Worm (Caenorhabditis elegans) whole organism, L1 larva: ENCODE results near the gene col-181.

Experiments used
- Y116A8C.19 ChIP-seq: sonication (generic microtip); optimal IDR thresholded peaks from 2 replicates; lab custom pipeline; 2016; ENCODE audit warnings: missing compliant biosample characterization, missing genetic modification characterization, borderline replicate concordance
- aly-2 ChIP-seq: fragments of 150-350 bp; optimal IDR thresholded peaks from 2 replicates; lab custom pipeline; 2014; ENCODE audit warnings: missing biosample characterization, missing genetic modification characterization
- efl-3 ChIP-seq: fragments of 200-800 bp; sonication (Bioruptor generic); optimal IDR thresholded peaks from 2 replicates; lab custom pipeline; 2018; ENCODE audit warnings: mild to moderate bottlenecking, missing genetic modification characterization, missing compliant biosample characterization
- egl-27 ChIP-seq, 2 experiments: fragments of 150-350 bp in 1 of 2; sonication (generic microtip); optimal IDR thresholded peaks; 3 replicates each; lab custom pipeline; 2017 to 2018; ENCODE audit warnings: missing biosample characterization in 2 of 2, missing genetic modification characterization in 2 of 2, missing genetic modification reagents in 2 of 2
- lsy-2 ChIP-seq, 2 experiments: fragments of 150-350 bp; optimal IDR thresholded peaks; 2 replicates each; lab custom pipeline; 2014; ENCODE audit warnings: missing biosample characterization in 2 of 2, missing genetic modification characterization in 2 of 2
- nhr-77 ChIP-seq: fragments of 150-350 bp; optimal IDR thresholded peaks from 2 replicates; lab custom pipeline; 2014; ENCODE audit warnings: missing biosample characterization, missing genetic modification characterization
- skn-1 ChIP-seq: fragments of 150-350 bp; optimal IDR thresholded peaks from 2 replicates; lab custom pipeline; 2014; ENCODE audit warnings: missing biosample characterization, missing genetic modification characterization
- snpc-4 ChIP-seq: fragments of 150-350 bp; optimal IDR thresholded peaks from 2 replicates; lab custom pipeline; 2014; ENCODE audit warnings: missing biosample characterization, missing genetic modification characterization
- unc-130 ChIP-seq: fragments of 150-350 bp; optimal IDR thresholded peaks from 2 replicates; lab custom pipeline; 2017; ENCODE audit warnings: missing biosample characterization, missing genetic modification characterization, inconsistent platforms

- no peak for TF ChIP-seq unc-130
- no peak for TF ChIP-seq nhr-77
- TF ChIP-seq skn-1: no peak
- no peak for TF ChIP-seq aly-2 (tag; lab: Kevin White, UChicago)
- no peak for TF ChIP-seq efl-3 (GFP tag; lab: Kevin White, UChicago)
- TF ChIP-seq lsy-2 (tag; optimal IDR thresholded peaks at IDR 0.05; lab: Kevin White, UChicago): no peak
- TF ChIP-seq egl-27 (tag; optimal IDR thresholded peaks at IDR 0.05; lab: Kevin White, UChicago): no peak
- no peak for TF ChIP-seq Y116A8C.19 (tag; lab: Kevin White, UChicago)
- no peak for TF ChIP-seq snpc-4
These were observed 49.5 kb downstream of the col-181 start, which contains the start of gene mfsd-11 for ce11 chrX:12154055-12154898.
